Fruit fly (Drosophila melanogaster) whole organism, embryonic: ENCODE results near the gene Rnmt.

Experiments used
- CG8388 ChIP-seq: fragments of 200-800 bp; sonication (Bioruptor generic); optimal IDR thresholded peaks from 2 replicates; lab custom pipeline; 2019; ENCODE audit warnings: missing biosample characterization, mild to moderate bottlenecking, missing genetic modification characterization, moderate library complexity
- CG9609 ChIP-seq: fragments of 200-800 bp; sonication (Bioruptor generic); optimal IDR thresholded peaks from 3 replicates; lab custom pipeline; 2016; ENCODE audit warnings: missing biosample characterization, missing genetic modification characterization
- H15 ChIP-seq: fragments of 200-800 bp; sonication (Bioruptor generic); IDR thresholded peaks from 3 replicates; pipeline ENCODE4 v1.3.6; 2022; ENCODE audit warnings: missing biosample characterization, missing genetic modification characterization
- hbn ChIP-seq: fragments of 200-800 bp; sonication (Bioruptor generic); IDR thresholded peaks from 2 replicates; pipeline ENCODE4 v1.3.6; 2022; ENCODE audit warnings: missing biosample characterization, missing genetic modification characterization; ENCODE audit not compliant: partially characterized antibody
- jumu ChIP-seq: fragments of 200-800 bp; sonication (Bioruptor generic); optimal IDR thresholded peaks from 3 replicates; lab custom pipeline; 2016; ENCODE audit warnings: missing biosample characterization, missing genetic modification characterization

dm6 chr2L:15035366-15035765, 25.6 kb downstream of the Rnmt start, which contains the start of gene yellow-c:
- no peak for TF ChIP-seq CG8388
- no peak for TF ChIP-seq hbn (GFP tag; lab: Robert Waterston, UW)
- TF ChIP-seq H15 = no peak
- no peak for TF ChIP-seq jumu (GFP tag; lab: Kevin White, UChicago)
- TF ChIP-seq CG9609 = no peak
